Worm (Caenorhabditis elegans) whole organism, young adult: Measurements from ENCODE around the gene F40C5.1.
A peak's percentile ranks its signal among the peaks of the same experiment; 100 is the strongest.

Source experiments
- B0019.2 ChIP-seq: fragments of 200-800 bp; sonication (Bioruptor generic); conservative IDR thresholded peaks from 2 replicates; pipeline ENCODE4 v1.3.6; 2022; ENCODE audit warnings: missing genetic modification reagents, missing genetic modification characterization, missing compliant biosample characterization
- F10E7.11 ChIP-seq: sonication (generic microtip); optimal IDR thresholded peaks from 2 replicates; lab custom pipeline; 2017; ENCODE audit warnings: mild to moderate bottlenecking, missing genetic modification characterization, moderate library complexity, missing compliant biosample characterization
- F33H1.4 ChIP-seq: fragments of 200-800 bp; sonication (Bioruptor generic); IDR thresholded peaks from 2 replicates; pipeline ENCODE4 v1.3.6; 2022; ENCODE audit warnings: missing genetic modification reagents, missing genetic modification characterization, missing compliant biosample characterization
- F37B4.10 ChIP-seq: fragments of 200-800 bp; sonication (Bioruptor generic); IDR thresholded peaks from 2 replicates; pipeline ENCODE4 v1.3.6; 2022; ENCODE audit warnings: missing genetic modification characterization, missing compliant biosample characterization
- F49E8.2 ChIP-seq: sonication (generic microtip); optimal IDR thresholded peaks from 3 replicates; lab custom pipeline; 2017; ENCODE audit warnings: missing genetic modification characterization, mild to moderate bottlenecking, missing compliant biosample characterization, antibody characterized with exemption, moderate library complexity; ENCODE audit not compliant: insufficient read depth
- F52B5.7 ChIP-seq: sonication (generic microtip); optimal IDR thresholded peaks from 2 replicates; lab custom pipeline; 2016; ENCODE audit warnings: mild to moderate bottlenecking, missing genetic modification characterization, missing compliant biosample characterization
- F57A8.1 ChIP-seq: fragments of 200-800 bp; sonication (Bioruptor generic); optimal IDR thresholded peaks from 2 replicates; lab custom pipeline; 2018; ENCODE audit warnings: mild to moderate bottlenecking, missing genetic modification characterization, moderate library complexity, missing compliant biosample characterization
- K11D2.4 ChIP-seq: fragments of 200-800 bp; sonication (Bioruptor generic); IDR thresholded peaks from 2 replicates; pipeline ENCODE4 v1.3.6; 2022; ENCODE audit warnings: missing genetic modification reagents, missing genetic modification characterization, missing compliant biosample characterization
- K12H6.12 ChIP-seq: fragments of 200-800 bp; sonication (Bioruptor generic); optimal IDR thresholded peaks from 2 replicates; lab custom pipeline; 2018; ENCODE audit warnings: mild to moderate bottlenecking, missing genetic modification characterization, missing compliant biosample characterization
- T26A5.8 ChIP-seq: sonication (generic microtip); optimal IDR thresholded peaks from 2 replicates; lab custom pipeline; 2016; ENCODE audit warnings: missing genetic modification characterization, missing compliant biosample characterization
- Y53F4B.3 ChIP-seq: fragments of 200-800 bp; sonication (Bioruptor generic); IDR thresholded peaks from 2 replicates; pipeline ENCODE4 v1.3.6; 2022; ENCODE audit warnings: missing genetic modification reagents, missing genetic modification characterization, missing compliant biosample characterization
- Y67H2A.10 ChIP-seq: fragments of 200-800 bp; sonication (Bioruptor generic); conservative IDR thresholded peaks from 2 replicates; pipeline ENCODE4 v1.3.6; 2022; ENCODE audit warnings: missing genetic modification reagents, missing genetic modification characterization, missing compliant biosample characterization
- ZK185.1 ChIP-seq: sonication (generic microtip); optimal IDR thresholded peaks from 2 replicates; lab custom pipeline; 2016; ENCODE audit warnings: mild to moderate bottlenecking, missing genetic modification characterization, missing compliant biosample characterization; ENCODE audit not compliant: poor library complexity, severe bottlenecking
- akir-1 ChIP-seq: fragments of 200-800 bp; sonication (Bioruptor generic); optimal IDR thresholded peaks from 2 replicates; lab custom pipeline; 2018; ENCODE audit warnings: mild to moderate bottlenecking, missing genetic modification characterization, moderate library complexity, missing compliant biosample characterization
- aptf-3 ChIP-seq: fragments of 200-800 bp; sonication (Bioruptor generic); IDR thresholded peaks from 2 replicates; pipeline ENCODE4 v1.3.6; 2022; ENCODE audit warnings: missing genetic modification characterization, missing compliant biosample characterization
- attf-3 ChIP-seq: fragments of 200-800 bp; sonication (Bioruptor generic); conservative IDR thresholded peaks from 2 replicates; pipeline ENCODE4 v1.3.6; 2022; ENCODE audit warnings: missing genetic modification reagents, missing genetic modification characterization, missing compliant biosample characterization
- attf-6 ChIP-seq: fragments of 200-800 bp; sonication (Bioruptor generic); IDR thresholded peaks from 2 replicates; pipeline ENCODE4 v1.3.6; 2022; ENCODE audit warnings: missing genetic modification reagents, missing genetic modification characterization, missing compliant biosample characterization
- ceh-100 ChIP-seq: fragments of 200-800 bp; sonication (Bioruptor generic); IDR thresholded peaks from 2 replicates; pipeline ENCODE4 v1.3.6; 2022; ENCODE audit warnings: missing genetic modification reagents, missing genetic modification characterization, missing compliant biosample characterization
- ceh-27 ChIP-seq: fragments of 200-800 bp; sonication (Bioruptor generic); optimal IDR thresholded peaks from 2 replicates; lab custom pipeline; 2018; ENCODE audit warnings: mild to moderate bottlenecking, missing genetic modification characterization, moderate library complexity, missing compliant biosample characterization
- ceh-58 ChIP-seq: fragments of 200-800 bp; sonication (Bioruptor generic); IDR thresholded peaks from 2 replicates; pipeline ENCODE4 v1.3.6; 2022; ENCODE audit warnings: missing genetic modification characterization, missing compliant biosample characterization
- die-1 ChIP-seq: sonication (generic microtip); optimal IDR thresholded peaks from 2 replicates; lab custom pipeline; 2016; ENCODE audit warnings: missing genotype, mild to moderate bottlenecking, missing genetic modification characterization, missing compliant biosample characterization
- dox-1 ChIP-seq: fragments of 200-800 bp; sonication (Bioruptor generic); IDR thresholded peaks from 2 replicates; pipeline ENCODE4 v1.3.6; 2022; ENCODE audit warnings: missing genetic modification reagents, missing genetic modification characterization, missing compliant biosample characterization
- egrh-3 ChIP-seq: fragments of 200-800 bp; sonication (Bioruptor generic); IDR thresholded peaks from 2 replicates; pipeline ENCODE4 v1.3.6; 2022; ENCODE audit warnings: missing genetic modification reagents, missing genetic modification characterization, missing compliant biosample characterization
- hlh-12 ChIP-seq: sonication (generic microtip); optimal IDR thresholded peaks from 2 replicates; lab custom pipeline; 2016; ENCODE audit warnings: missing genetic modification characterization, missing compliant biosample characterization
- hlh-26 ChIP-seq: fragments of 200-800 bp; sonication (Bioruptor generic); conservative IDR thresholded peaks from 2 replicates; pipeline ENCODE4 v1.3.6; 2022; ENCODE audit warnings: missing genetic modification reagents, missing genetic modification characterization, missing compliant biosample characterization
- lag-1 ChIP-seq: fragments of 200-800 bp; sonication (Bioruptor generic); IDR thresholded peaks from 2 replicates; pipeline ENCODE4 v1.3.6; 2022; ENCODE audit warnings: missing genetic modification reagents, missing genetic modification characterization, missing compliant biosample characterization
- let-607 ChIP-seq, 2 experiments: fragments of 200-800 bp in 1 of 2; sonication (Bioruptor generic) in 1 of 2; sonication (generic microtip) in 1 of 2; optimal IDR thresholded peaks; 2 replicates each; lab custom pipeline; 2016 to 2018; ENCODE audit warnings: mild to moderate bottlenecking in 2 of 2, missing compliant biosample characterization in 2 of 2, missing genetic modification characterization in 2 of 2, moderate library complexity in 2 of 2, missing genotype in 1 of 2
- lin-40 ChIP-seq: sonication (generic microtip); optimal IDR thresholded peaks from 2 replicates; lab custom pipeline; 2016; ENCODE audit warnings: missing genetic modification characterization, mild to moderate bottlenecking, missing compliant biosample characterization, missing genotype, missing genetic modification reagents
- lin-54 ChIP-seq: fragments of 200-800 bp; sonication (Bioruptor generic); optimal IDR thresholded peaks from 2 replicates; lab custom pipeline; 2018; ENCODE audit warnings: mild to moderate bottlenecking, missing genetic modification characterization, missing compliant biosample characterization
- lir-1 ChIP-seq: fragments of 200-800 bp; sonication (Bioruptor generic); conservative IDR thresholded peaks from 2 replicates; pipeline ENCODE4 v1.3.6; 2022; ENCODE audit warnings: missing genetic modification reagents, missing genetic modification characterization, missing compliant biosample characterization
- madf-10 ChIP-seq: sonication (generic microtip); optimal IDR thresholded peaks from 2 replicates; lab custom pipeline; 2016; ENCODE audit warnings: mild to moderate bottlenecking, missing genetic modification characterization, missing compliant biosample characterization
- madf-6 ChIP-seq: fragments of 200-800 bp; sonication (Bioruptor generic); IDR thresholded peaks from 2 replicates; pipeline ENCODE4 v1.3.6; 2022; ENCODE audit warnings: missing genetic modification reagents, missing genetic modification characterization, missing compliant biosample characterization
- mcd-1 ChIP-seq: fragments of 200-800 bp; sonication (Bioruptor generic); IDR thresholded peaks from 2 replicates; pipeline ENCODE4 v1.3.6; 2022; ENCODE audit warnings: missing genetic modification reagents, missing genetic modification characterization, missing compliant biosample characterization
- mes-4 ChIP-seq: sonication (generic microtip); optimal IDR thresholded peaks from 2 replicates; lab custom pipeline; 2016; ENCODE audit warnings: missing genotype, missing genetic modification characterization, missing compliant biosample characterization
- nfya-1 ChIP-seq: sonication (generic microtip); optimal IDR thresholded peaks from 2 replicates; lab custom pipeline; 2017; ENCODE audit warnings: antibody characterized with exemption, missing compliant biosample characterization, missing genetic modification characterization, borderline replicate concordance; ENCODE audit not compliant: insufficient read depth
- nfyb-1 ChIP-seq: fragments of 200-800 bp; sonication (Bioruptor generic); IDR thresholded peaks from 2 replicates; pipeline ENCODE4 v1.3.6; 2022; ENCODE audit warnings: missing genetic modification reagents, missing genetic modification characterization, missing compliant biosample characterization
- nhr-179 ChIP-seq: sonication (generic microtip); optimal IDR thresholded peaks from 2 replicates; lab custom pipeline; 2016; ENCODE audit warnings: mild to moderate bottlenecking, missing genetic modification characterization, missing compliant biosample characterization
- nhr-80 ChIP-seq: sonication (generic microtip); optimal IDR thresholded peaks from 2 replicates; lab custom pipeline; 2016; ENCODE audit warnings: missing genetic modification characterization, missing compliant biosample characterization
- snpc-1.3 ChIP-seq: sonication (generic microtip); optimal IDR thresholded peaks from 2 replicates; lab custom pipeline; 2017; ENCODE audit warnings: missing genetic modification characterization, mild to moderate bottlenecking, missing compliant biosample characterization, antibody characterized with exemption, moderate library complexity, missing genotype, missing genetic modification reagents; ENCODE audit not compliant: insufficient read depth
- snpc-3.4 ChIP-seq: sonication (generic microtip); optimal IDR thresholded peaks from 2 replicates; lab custom pipeline; 2017; ENCODE audit warnings: missing genetic modification characterization, mild to moderate bottlenecking, missing compliant biosample characterization, antibody characterized with exemption, moderate library complexity, missing genotype, missing genetic modification reagents
- tbp1 ChIP-seq: fragments of 200-800 bp; sonication (Bioruptor generic); optimal IDR thresholded peaks from 2 replicates; lab custom pipeline; 2018; ENCODE audit warnings: mild to moderate bottlenecking, missing genetic modification characterization, missing compliant biosample characterization
- xnd-1 ChIP-seq: sonication (generic microtip); optimal IDR thresholded peaks from 2 replicates; lab custom pipeline; 2016; ENCODE audit warnings: missing genotype, missing genetic modification reagents, missing genetic modification characterization, missing compliant biosample characterization
- zfh-2 ChIP-seq: fragments of 200-800 bp; sonication (Bioruptor generic); conservative IDR thresholded peaks from 2 replicates; pipeline ENCODE4 v1.3.6; 2022; ENCODE audit warnings: missing genetic modification reagents, missing genetic modification characterization, missing compliant biosample characterization
- zim-3 ChIP-seq: sonication (generic microtip); optimal IDR thresholded peaks from 2 replicates; lab custom pipeline; 2017; ENCODE audit warnings: mild to moderate bottlenecking, missing genetic modification characterization, moderate library complexity, missing compliant biosample characterization
- ztf-25 ChIP-seq: fragments of 200-800 bp; sonication (Bioruptor generic); IDR thresholded peaks from 2 replicates; pipeline ENCODE4 v1.3.6; 2022; ENCODE audit warnings: missing genetic modification reagents, missing genetic modification characterization, missing compliant biosample characterization

The F40C5.1 gene

ce11 chrV:3610709-3611108 lies 38.2 kb downstream of the F40C5.1 start:
- TF ChIP-seq nhr-179, result no peak
- no peak for TF ChIP-seq F37B4.10 (GFP tag; lab: Robert Waterston, UW)
- TF ChIP-seq snpc-3.4 (tag; lab: Kevin White, UChicago), result no peak
- no peak for TF ChIP-seq F52B5.7 (tag; lab: Kevin White, UChicago)
- TF ChIP-seq K12H6.12 (tag; lab: Kevin White, UChicago), result no peak
- no peak for TF ChIP-seq F49E8.2 (tag; lab: Kevin White, UChicago)
- TF ChIP-seq attf-6 (GFP tag; lab: Robert Waterston, UW), result no peak
- no peak for TF ChIP-seq madf-6 (GFP tag; lab: Robert Waterston, UW)
- no peak for TF ChIP-seq ceh-58 (GFP tag; lab: Robert Waterston, UW)
- TF ChIP-seq lin-54 (GFP tag; lab: Kevin White, UChicago), result no peak
- TF ChIP-seq lag-1 (GFP tag; lab: Robert Waterston, UW), result no peak
- TF ChIP-seq ZK185.1, result no peak
- no peak for TF ChIP-seq dox-1 (GFP tag; lab: Robert Waterston, UW)
- TF ChIP-seq lir-1 (GFP tag; lab: Robert Waterston, UW), result no peak
- TF ChIP-seq attf-3 (GFP tag; lab: Robert Waterston, UW), result no peak
- no peak for TF ChIP-seq madf-10 (tag; lab: Kevin White, UChicago)
- TF ChIP-seq egrh-3 (GFP tag; lab: Robert Waterston, UW), result no peak
- no peak for TF ChIP-seq ceh-27

DNA sequence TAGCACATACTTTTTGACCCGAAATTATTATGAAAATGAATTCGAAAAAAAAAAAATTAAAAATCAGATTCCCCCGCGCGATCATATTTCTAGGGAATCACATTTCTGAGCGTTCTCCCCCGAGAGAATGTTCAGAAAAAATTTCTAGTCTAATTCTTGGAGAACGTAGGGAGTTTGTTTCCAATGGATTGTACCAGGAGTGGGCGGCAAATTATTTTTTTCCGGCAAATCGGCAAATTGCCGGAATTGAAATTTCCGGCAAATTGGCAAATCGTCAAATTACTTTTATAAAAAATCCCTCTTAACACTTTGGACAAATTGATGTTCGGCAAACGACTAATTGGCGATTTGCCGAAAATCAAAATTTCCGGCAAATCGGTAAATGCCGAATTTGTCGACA lies 39.1 kb downstream of the F40C5.1 start, which contains the start of gene T22F3.10:
T22F3.10 (minus strand) TSS at position 101 of the 400 bp plus-strand sequence.
- TF ChIP-seq B0019.2 (no peak), let-607 (tag; optimal IDR thresholded peaks at IDR 0.05; lab: Kevin White, UChicago) (no peak), ztf-25 (no peak), F10E7.11 (tag; lab: Kevin White, UChicago) (no peak), Y53F4B.3 (GFP tag; lab: Robert Waterston, UW) (no peak), aptf-3 (no peak), nfya-1 (tag; lab: Kevin White, UChicago) (no peak), hlh-12 (tag; lab: Kevin White, UChicago) (no peak), F37B4.10 (GFP tag; lab: Robert Waterston, UW) (no peak), mes-4 (tag; lab: Kevin White, UChicago) (no peak), zim-3 (tag; lab: Kevin White, UChicago) (no peak), hlh-26 (no peak)
- TF ChIP-seq, all 124 proteins: peak for 0

ce11 chrV:3613042-3613441 lies 40.5 kb downstream of the F40C5.1 start:
- TF ChIP-seq zfh-2 (GFP tag; lab: Robert Waterston, UW), result peak; percentile 58; the same call in 1 of the 2 replicates
- no peak for TF ChIP-seq lin-40 (tag; lab: Kevin White, UChicago)

- TF ChIP-seq nfyb-1 (GFP tag; lab: Robert Waterston, UW), result no peak
- no peak for TF ChIP-seq akir-1 (GFP tag; lab: Kevin White, UChicago)
- TF ChIP-seq Y67H2A.10 (GFP tag; lab: Robert Waterston, UW), result no peak
- no peak for TF ChIP-seq tbp1 (GFP tag; lab: Kevin White, UChicago)
- TF ChIP-seq T26A5.8 (tag; lab: Kevin White, UChicago), result no peak
- TF ChIP-seq F33H1.4 (GFP tag; lab: Robert Waterston, UW), result no peak
- no peak for TF ChIP-seq F57A8.1
- no peak for TF ChIP-seq nfya-1 (tag; lab: Kevin White, UChicago)
- TF ChIP-seq K11D2.4 (GFP tag; lab: Robert Waterston, UW), result no peak
- no peak for TF ChIP-seq mcd-1 (GFP tag; lab: Robert Waterston, UW)
- TF ChIP-seq snpc-1.3 (tag; lab: Kevin White, UChicago), result no peak
- TF ChIP-seq xnd-1, result no peak
- TF ChIP-seq ceh-100 (GFP tag; lab: Robert Waterston, UW), result no peak
- no peak for TF ChIP-seq attf-3 (GFP tag; lab: Robert Waterston, UW)
- no peak for TF ChIP-seq nhr-80 (tag; lab: Kevin White, UChicago)
- TF ChIP-seq die-1 (tag; lab: Kevin White, UChicago), result no peak
- TF ChIP-seq, all 124 proteins: peak for 0
Measured at ce11 chrV:3614397-3614796, 41.9 kb downstream of the F40C5.1 start, which contains the start of gene T22F3.11. T22F3.11 (minus strand) TSS chrV:3614553.
